Worm (Caenorhabditis elegans): ENCODE measurements around the gene dmd-3.

- TF ChIP-seq pqm-1 (tag; optimal IDR thresholded peaks at IDR 0.05) (no peak), unc-3 (GFP tag; conservative IDR thresholded peaks at IDR 0.05) (no peak), unc-3 (tag; optimal IDR thresholded peaks at IDR 0.05) (no peak)
These were observed 31.3 kb downstream of the dmd-3 start for ce11 chrV:19623523-19624312.

All from whole organism, late embryonic.